Worm (Caenorhabditis elegans) whole organism, L4 larva: ENCODE results near the gene gldi-8.

Experiments used
- lin-15B ChIP-seq: fragments of 150-350 bp; sonication (generic microtip); optimal IDR thresholded peaks from 3 replicates; lab custom pipeline; 2014; ENCODE audit warnings: missing biosample characterization, missing genetic modification characterization
- lin-39 ChIP-seq: fragments of 150-350 bp; optimal IDR thresholded peaks from 2 replicates; lab custom pipeline; 2014; ENCODE audit warnings: missing biosample characterization, missing genetic modification reagents, missing genetic modification characterization
- sdz-12 ChIP-seq: fragments of 200-800 bp; sonication (Bioruptor generic); optimal IDR thresholded peaks from 2 replicates; lab custom pipeline; 2018; ENCODE audit warnings: mild to moderate bottlenecking, missing genetic modification characterization, missing compliant biosample characterization
- unc-130 ChIP-seq: sonication (generic microtip); optimal IDR thresholded peaks from 2 replicates; lab custom pipeline; 2016; ENCODE audit warnings: missing genetic modification reagents, missing genetic modification characterization, missing compliant biosample characterization

- TF ChIP-seq lin-15B (tag; lab: Kevin White, UChicago) (no peak), lin-39 (tag; lab: Kevin White, UChicago) (no peak), sdz-12 (GFP tag; lab: Kevin White, UChicago) (no peak), unc-130 (no peak)
Observed at ce11 chrIII:12558097-12558594, 41.4 kb downstream of the gldi-8 start.
